Worm (Caenorhabditis elegans) whole organism, L4 larva: ENCODE results near the gene F31E9.3.

Experiments
- D1046.2 ChIP-seq: fragments of 200-800 bp; sonication (Bioruptor generic); IDR thresholded peaks from 2 replicates; pipeline ENCODE4 v1.3.6; 2022; ENCODE audit warnings: missing genetic modification characterization, missing compliant biosample characterization
- F26F4.8 ChIP-seq: fragments of 200-800 bp; sonication (Bioruptor generic); conservative IDR thresholded peaks from 2 replicates; pipeline ENCODE4 v1.3.6; 2022; ENCODE audit warnings: missing genetic modification characterization, missing compliant biosample characterization
- F49E8.2 ChIP-seq: sonication (generic microtip); optimal IDR thresholded peaks from 2 replicates; lab custom pipeline; 2016; ENCODE audit warnings: missing compliant biosample characterization, mild to moderate bottlenecking, missing genetic modification characterization, borderline replicate concordance
- R02D3.7 ChIP-seq: fragments of 150-350 bp; sonication (generic microtip); optimal IDR thresholded peaks from 3 replicates; lab custom pipeline; 2014; ENCODE audit warnings: missing biosample characterization, missing genetic modification characterization
- T20F7.1 ChIP-seq: fragments of 200-800 bp; sonication (Bioruptor generic); optimal IDR thresholded peaks from 2 replicates; lab custom pipeline; 2018; ENCODE audit warnings: mild to moderate bottlenecking, missing genetic modification characterization, missing compliant biosample characterization
- Y105C5A.15 ChIP-seq: fragments of 200-800 bp; sonication (Bioruptor generic); IDR thresholded peaks from 2 replicates; pipeline ENCODE4 v1.3.6; 2022; ENCODE audit warnings: missing genetic modification characterization, missing compliant biosample characterization
- aha-1 ChIP-seq: fragments of 150-350 bp; peaks from one replicate; lab custom pipeline; 2014; ENCODE audit warnings: missing biosample characterization, missing genetic modification characterization
- ceh-32 ChIP-seq: sonication (generic microtip); optimal IDR thresholded peaks from 2 replicates; lab custom pipeline; 2016; ENCODE audit warnings: mild to moderate bottlenecking, missing genetic modification characterization, missing compliant biosample characterization; ENCODE audit not compliant: poor library complexity
- ceh-82 ChIP-seq: sonication (generic microtip); optimal IDR thresholded peaks from 2 replicates; lab custom pipeline; 2017; ENCODE audit warnings: missing biosample characterization, missing genetic modification characterization
- ces-1 ChIP-seq: fragments of 150-350 bp; sonication (generic microtip); optimal IDR thresholded peaks from 4 replicates; lab custom pipeline; 2014; ENCODE audit warnings: missing biosample characterization, missing genetic modification reagents, missing genetic modification characterization
- ctbp-1 ChIP-seq: fragments of 200-800 bp; sonication (Bioruptor generic); IDR thresholded peaks from 2 replicates; pipeline ENCODE4 v1.3.6; 2022; ENCODE audit warnings: missing genetic modification reagents, missing genetic modification characterization, missing compliant biosample characterization
- daf-12 ChIP-seq: fragments of 150-350 bp; optimal IDR thresholded peaks from 2 replicates; lab custom pipeline; 2014; ENCODE audit warnings: missing biosample characterization, missing genetic modification reagents, missing genetic modification characterization
- daf-16 ChIP-seq, 3 experiments: sonication (generic microtip); optimal IDR thresholded peaks; 2 replicates each; lab custom pipeline; 2016 to 2017; ENCODE audit warnings: missing genetic modification characterization in 3 of 3, missing genetic modification reagents in 3 of 3, mild to moderate bottlenecking in 2 of 3, missing compliant biosample characterization in 2 of 3, missing biosample characterization in 1 of 3, moderate library complexity in 1 of 3
- dmd-6 ChIP-seq: fragments of 200-800 bp; sonication (Bioruptor generic); IDR thresholded peaks from 2 replicates; pipeline ENCODE4 v1.3.6; 2022; ENCODE audit warnings: missing genetic modification reagents, missing genetic modification characterization, missing compliant biosample characterization
- dmd-8 ChIP-seq: fragments of 200-800 bp; sonication (Bioruptor generic); IDR thresholded peaks from 2 replicates; pipeline ENCODE4 v1.3.6; 2022; ENCODE audit warnings: missing genetic modification characterization, missing compliant biosample characterization
- dpl-1 ChIP-seq: fragments of 150-350 bp; optimal IDR thresholded peaks from 2 replicates; lab custom pipeline; 2014; ENCODE audit warnings: missing biosample characterization, missing genetic modification reagents, missing genetic modification characterization
- dve-1 ChIP-seq: sonication (generic microtip); optimal IDR thresholded peaks from 2 replicates; lab custom pipeline; 2017; ENCODE audit warnings: antibody characterized with exemption, mild to moderate bottlenecking, missing genetic modification characterization, missing compliant biosample characterization; ENCODE audit not compliant: insufficient read depth
- egl-43 ChIP-seq: fragments of 200-800 bp; sonication (Bioruptor generic); IDR thresholded peaks from 2 replicates; pipeline ENCODE4 v1.3.6; 2022; ENCODE audit warnings: missing genetic modification reagents, missing genetic modification characterization, missing compliant biosample characterization
- fos-1 ChIP-seq: fragments of 150-350 bp; optimal IDR thresholded peaks from 2 replicates; lab custom pipeline; 2014; ENCODE audit warnings: missing biosample characterization, missing genetic modification characterization
- hif-1 ChIP-seq, 2 experiments: sonication (generic microtip); optimal IDR thresholded peaks; 2 replicates each; lab custom pipeline; 2016 to 2017; ENCODE audit warnings: missing compliant biosample characterization in 2 of 2, missing genetic modification characterization in 2 of 2, missing genetic modification reagents in 2 of 2, missing genotype in 2 of 2, mild to moderate bottlenecking in 1 of 2
- hlh-11 ChIP-seq: fragments of 200-800 bp; sonication (Bioruptor generic); optimal IDR thresholded peaks from 2 replicates; lab custom pipeline; 2018; ENCODE audit warnings: mild to moderate bottlenecking, missing genetic modification characterization, missing compliant biosample characterization
- hlh-30 ChIP-seq: sonication (generic microtip); optimal IDR thresholded peaks from 2 replicates; lab custom pipeline; 2017; ENCODE audit warnings: antibody characterized with exemption, mild to moderate bottlenecking, missing genetic modification characterization, missing compliant biosample characterization; ENCODE audit not compliant: insufficient read depth
- jun-1 ChIP-seq: fragments of 150-350 bp; optimal IDR thresholded peaks from 2 replicates; lab custom pipeline; 2014; ENCODE audit warnings: missing biosample characterization, missing genetic modification reagents, missing genetic modification characterization
- lim-7 ChIP-seq: fragments of 200-800 bp; sonication (Bioruptor generic); IDR thresholded peaks from 2 replicates; pipeline ENCODE4 v1.3.6; 2022; ENCODE audit warnings: missing genetic modification characterization, missing compliant biosample characterization
- lin-1 ChIP-seq: fragments of 200-800 bp; sonication (Bioruptor generic); IDR thresholded peaks from 2 replicates; pipeline ENCODE4 v1.3.6; 2022; ENCODE audit warnings: missing genetic modification reagents, missing genetic modification characterization, missing compliant biosample characterization
- lsy-2 ChIP-seq, 2 experiments: fragments of 150-350 bp in 1 of 2; sonication (generic microtip) in 1 of 2; optimal IDR thresholded peaks; 2 replicates each; lab custom pipeline; 2014 to 2017; ENCODE audit warnings: missing biosample characterization in 2 of 2, missing genetic modification characterization in 2 of 2
- madf-5 ChIP-seq, 2 experiments: fragments of 200-800 bp; sonication (Bioruptor generic); IDR thresholded peaks; 2 replicates each; pipeline ENCODE4 v1.3.6; 2022; ENCODE audit warnings: missing compliant biosample characterization in 2 of 2, missing genetic modification characterization in 2 of 2
- madf-9 ChIP-seq: fragments of 200-800 bp; sonication (Bioruptor generic); conservative IDR thresholded peaks from 2 replicates; pipeline ENCODE4 v1.3.6; 2022; ENCODE audit warnings: missing genetic modification reagents, missing genetic modification characterization, missing compliant biosample characterization
- mxl-3 ChIP-seq: fragments of 200-800 bp; sonication (Bioruptor generic); optimal IDR thresholded peaks from 2 replicates; lab custom pipeline; 2018; ENCODE audit warnings: mild to moderate bottlenecking, missing genetic modification characterization, missing compliant biosample characterization
- nhr-11 ChIP-seq: fragments of 150-350 bp; optimal IDR thresholded peaks from 2 replicates; lab custom pipeline; 2014; ENCODE audit warnings: missing biosample characterization, missing genetic modification characterization
- nhr-237 ChIP-seq: sonication (generic microtip); optimal IDR thresholded peaks from 2 replicates; lab custom pipeline; 2017; ENCODE audit warnings: missing biosample characterization, missing genetic modification characterization
- nhr-28 ChIP-seq: fragments of 150-350 bp; optimal IDR thresholded peaks from 2 replicates; lab custom pipeline; 2014; ENCODE audit warnings: missing biosample characterization, missing genetic modification characterization
- nhr-6 ChIP-seq: fragments of 150-350 bp; optimal IDR thresholded peaks from 2 replicates; lab custom pipeline; 2014; ENCODE audit warnings: missing biosample characterization, missing genetic modification characterization
- php-3 ChIP-seq: fragments of 200-800 bp; sonication (Bioruptor generic); IDR thresholded peaks from 2 replicates; pipeline ENCODE4 v1.3.6; 2022; ENCODE audit warnings: missing genetic modification reagents, missing genetic modification characterization, missing compliant biosample characterization
- pqm-1 ChIP-seq: sonication (generic microtip); optimal IDR thresholded peaks from 2 replicates; lab custom pipeline; 2017; ENCODE audit warnings: missing biosample characterization, missing genetic modification characterization
- sdz-12 ChIP-seq: fragments of 200-800 bp; sonication (Bioruptor generic); optimal IDR thresholded peaks from 2 replicates; lab custom pipeline; 2018; ENCODE audit warnings: mild to moderate bottlenecking, missing genetic modification characterization, missing compliant biosample characterization
- set-16 ChIP-seq: fragments of 200-800 bp; sonication (Bioruptor generic); IDR thresholded peaks from 2 replicates; pipeline ENCODE4 v1.3.6; 2022; ENCODE audit warnings: missing genetic modification reagents, missing genetic modification characterization, missing compliant biosample characterization
- snpc-4 ChIP-seq: fragments of 150-350 bp; optimal IDR thresholded peaks from 2 replicates; lab custom pipeline; 2014; ENCODE audit warnings: missing biosample characterization, missing genetic modification characterization
- spr-3 ChIP-seq: fragments of 200-800 bp; sonication (Bioruptor generic); optimal IDR thresholded peaks from 2 replicates; lab custom pipeline; 2018; ENCODE audit warnings: mild to moderate bottlenecking, missing genetic modification characterization, missing compliant biosample characterization
- tra-1 ChIP-seq: fragments of 200-800 bp; sonication (Bioruptor generic); IDR thresholded peaks from 2 replicates; pipeline ENCODE4 v1.3.6; 2022; ENCODE audit warnings: missing genetic modification reagents, missing genetic modification characterization, missing compliant biosample characterization
- unc-130 ChIP-seq: sonication (generic microtip); optimal IDR thresholded peaks from 2 replicates; lab custom pipeline; 2016; ENCODE audit warnings: missing genetic modification reagents, missing genetic modification characterization, missing compliant biosample characterization
- zip-11 ChIP-seq: fragments of 200-800 bp; sonication (Bioruptor generic); IDR thresholded peaks from 2 replicates; pipeline ENCODE4 v1.3.6; 2022; ENCODE audit warnings: missing genetic modification characterization, missing compliant biosample characterization
- zip-2 ChIP-seq: fragments of 150-350 bp; optimal IDR thresholded peaks from 2 replicates; lab custom pipeline; 2014; ENCODE audit warnings: missing biosample characterization, missing genetic modification characterization
- ztf-7 ChIP-seq: fragments of 150-350 bp; optimal IDR thresholded peaks from 2 replicates; lab custom pipeline; 2014; ENCODE audit warnings: missing biosample characterization, missing genetic modification characterization

Gene F31E9.3

DNA sequence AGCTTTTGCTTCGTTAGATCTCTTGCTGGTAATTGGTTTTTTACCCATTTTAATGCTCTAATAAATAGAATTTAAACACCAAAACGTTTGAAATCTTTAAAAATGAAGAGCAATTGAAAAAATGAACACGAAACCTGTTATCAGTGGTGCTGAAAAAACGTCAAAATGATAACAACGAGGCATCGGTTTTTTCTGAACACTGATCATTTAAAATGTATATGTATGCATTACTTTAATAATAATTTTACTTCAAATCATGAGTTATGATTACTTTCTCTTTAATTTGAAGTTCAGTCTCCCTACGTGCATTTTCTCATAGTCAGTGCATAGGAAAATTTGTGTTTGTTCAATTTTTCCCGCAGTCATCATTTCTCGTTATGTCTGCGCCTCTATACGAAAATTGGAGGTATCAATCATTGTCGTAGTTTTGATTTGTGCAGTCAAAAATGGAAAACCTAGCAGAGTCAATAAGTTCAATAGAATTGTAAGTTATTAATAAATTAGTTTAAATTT is at the start of gene F31E9.3:
TSS of gene F31E9.3 (plus strand) at position 194 of the 513 bp plus-strand sequence.
- TF ChIP-seq snpc-4 (tag; lab: Kevin White, UChicago), result no peak
- TF ChIP-seq tra-1, result no peak
- TF ChIP-seq nhr-28 (tag; lab: Kevin White, UChicago), result peak; percentile 34
- no peak for TF ChIP-seq ctbp-1 (GFP tag; lab: Robert Waterston, UW)
- no peak for TF ChIP-seq dpl-1 (GFP tag; lab: Kevin White, UChicago)
- no peak for TF ChIP-seq lim-7 (GFP tag; lab: Robert Waterston, UW)
- TF ChIP-seq jun-1, result no peak
- no peak for TF ChIP-seq hlh-11 (tag; lab: Kevin White, UChicago)
- TF ChIP-seq nhr-11 (tag; lab: Kevin White, UChicago), result no peak
- no peak for TF ChIP-seq ztf-7 (tag; lab: Kevin White, UChicago)
- TF ChIP-seq dmd-8 (GFP tag; lab: Robert Waterston, UW), result no peak
- no peak for TF ChIP-seq madf-5 (GFP tag; IDR thresholded peaks at IDR 0.05; lab: Robert Waterston, UW)
- no peak for TF ChIP-seq set-16 (GFP tag; lab: Robert Waterston, UW)
- no peak for TF ChIP-seq D1046.2 (GFP tag; lab: Robert Waterston, UW)
- no peak for TF ChIP-seq zip-11 (GFP tag; lab: Robert Waterston, UW)
- no peak for TF ChIP-seq R02D3.7
- no peak for TF ChIP-seq aha-1 (tag; lab: Kevin White, UChicago)
- TF ChIP-seq ceh-82 (tag; lab: Kevin White, UChicago), result no peak
- TF ChIP-seq daf-12 (tag; lab: Kevin White, UChicago), result no peak
- TF ChIP-seq egl-43 (GFP tag; lab: Robert Waterston, UW), result no peak
- no peak for TF ChIP-seq nhr-237 (tag; lab: Kevin White, UChicago)
- TF ChIP-seq sdz-12 (GFP tag; lab: Kevin White, UChicago), result no peak
- TF ChIP-seq hlh-30, result no peak
- peak in 1 of 2 experiments; percentile 72 for TF ChIP-seq hif-1 (tag; optimal IDR thresholded peaks at IDR 0.05; lab: Kevin White, UChicago)
- peak; percentile 62 for TF ChIP-seq pqm-1
- TF ChIP-seq dmd-6 (GFP tag; lab: Robert Waterston, UW), result peak; percentile 28
- no peak for TF ChIP-seq fos-1 (tag; lab: Kevin White, UChicago)
- TF ChIP-seq dve-1 (tag; lab: Kevin White, UChicago), result peak; percentile 14
- TF ChIP-seq ceh-32 (tag; lab: Kevin White, UChicago), result no peak
- TF ChIP-seq lsy-2 (tag; optimal IDR thresholded peaks at IDR 0.05; lab: Kevin White, UChicago), result no peak
- no peak for TF ChIP-seq spr-3 (GFP tag; lab: Kevin White, UChicago)
- TF ChIP-seq Y105C5A.15 (GFP tag; lab: Robert Waterston, UW), result no peak
- no peak for TF ChIP-seq F49E8.2
- TF ChIP-seq php-3 (GFP tag; lab: Robert Waterston, UW), result 0 out of 2 replicates have a peak, but pooled peaks have one; percentile 29
- TF ChIP-seq daf-16 (GFP tag; optimal IDR thresholded peaks at IDR 0.05; lab: Kevin White, UChicago), result no peak
- TF ChIP-seq daf-16 (tag; optimal IDR thresholded peaks at IDR 0.05; lab: Kevin White, UChicago), result peak; percentile 6
- no peak for TF ChIP-seq T20F7.1 (GFP tag; lab: Kevin White, UChicago)
- TF ChIP-seq unc-130, result no peak
- TF ChIP-seq nhr-6 (tag; lab: Kevin White, UChicago), result no peak
- no peak for TF ChIP-seq mxl-3
- TF ChIP-seq ces-1 (GFP tag; lab: Kevin White, UChicago), result no peak
- no peak for TF ChIP-seq lin-1
- no peak for TF ChIP-seq F26F4.8
- TF ChIP-seq madf-9 (GFP tag; lab: Robert Waterston, UW), result no peak
- no peak for TF ChIP-seq zip-2 (tag; lab: Kevin White, UChicago)
